Fruit fly (Drosophila melanogaster): ENCODE data around the gene TfIIFalpha.

DNA sequence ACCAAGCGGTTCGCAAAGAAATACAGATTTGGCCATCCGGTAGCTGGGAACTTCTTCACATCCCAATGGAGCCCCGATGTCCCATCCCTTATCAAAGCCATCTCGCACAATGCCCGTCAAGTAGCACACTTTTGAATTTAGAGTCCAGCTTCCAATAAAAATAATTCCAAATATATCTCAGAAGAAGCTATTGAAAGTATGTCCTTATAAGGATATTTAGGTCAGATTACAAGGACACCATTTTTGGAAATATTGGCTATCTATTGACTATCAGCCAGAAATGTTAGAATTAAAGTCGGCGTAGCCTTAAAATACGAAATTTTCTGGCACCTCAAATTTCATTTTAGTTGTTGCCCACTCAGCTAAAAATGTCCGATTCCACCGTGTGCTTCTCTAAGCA, 37.6 kb upstream of the TfIIFalpha start, which contains the start of gene CG10298:
- TF ChIP-seq slp2 (GFP tag; optimal IDR thresholded peaks at IDR 0.05) (no peak), E2f2 (GFP tag; IDR thresholded peaks at IDR 0.05) (no peak)

Data from whole organism, embryonic.